Worm (Caenorhabditis elegans): ENCODE results near the gene Y113G7A.14.
A peak's percentile ranks its signal among the peaks of the same experiment; 100 is the strongest.

Gene Y113G7A.14

DNA sequence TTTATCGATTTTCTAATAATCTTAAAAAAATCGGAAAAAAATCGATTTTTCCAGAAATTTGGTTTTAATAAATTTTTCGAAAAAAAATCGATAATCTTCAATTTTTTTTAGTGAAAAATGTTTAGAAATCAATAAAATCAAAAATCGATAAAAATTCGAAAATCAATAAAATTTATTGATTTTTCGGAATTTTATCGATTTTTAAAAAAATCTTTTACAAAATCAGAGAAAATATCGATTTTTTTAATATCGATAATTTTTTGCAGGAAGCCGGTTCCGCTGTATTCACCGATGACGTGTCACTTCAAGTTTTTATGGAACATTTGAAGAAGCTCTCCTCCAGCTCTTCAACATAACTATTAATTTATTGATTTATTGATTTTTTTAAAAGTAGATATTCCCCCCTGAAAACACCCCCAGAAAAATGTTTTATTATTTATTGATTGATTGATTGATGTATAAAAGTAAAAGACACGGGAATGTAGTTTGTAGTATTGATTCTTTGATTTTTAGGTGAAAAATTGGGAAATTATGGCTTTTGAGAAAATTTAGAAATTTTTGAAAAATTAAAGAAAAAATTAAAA is 33.0 kb downstream of the Y113G7A.14 start:
- no peak for TF ChIP-seq mes-4 (tag; optimal IDR thresholded peaks at IDR 0.05)
- TF ChIP-seq lir-1 (GFP tag; conservative IDR thresholded peaks at IDR 0.05) = no peak

DNA sequence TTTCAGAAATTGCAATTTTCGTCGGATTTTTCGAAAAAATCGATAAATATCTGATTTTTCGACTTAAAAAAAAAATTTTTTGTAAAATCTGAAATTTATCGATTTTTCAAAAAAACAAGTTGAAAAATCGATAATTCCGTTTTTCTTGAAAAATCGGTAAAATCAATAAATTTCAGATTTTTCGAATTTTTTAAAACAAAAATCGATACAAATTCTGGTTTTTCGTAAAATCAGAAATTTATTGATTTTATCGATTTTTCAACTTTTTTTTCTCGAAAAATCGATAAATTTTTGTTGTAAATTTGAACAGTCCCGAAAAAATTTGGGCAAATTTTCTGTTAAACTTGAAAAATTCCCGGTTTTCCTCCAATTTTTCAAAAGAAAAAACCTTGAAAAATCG is 33.8 kb downstream of the Y113G7A.14 start:
- TF ChIP-seq ztf-26 (tag; optimal IDR thresholded peaks at IDR 0.05) (no peak), F49E8.2 (tag; optimal IDR thresholded peaks at IDR 0.05; ENCODE audit: insufficient read depth) (no peak), athp-1 (tag; optimal IDR thresholded peaks at IDR 0.05) (no peak), lsy-27 (tag; optimal IDR thresholded peaks at IDR 0.05; ENCODE audit: borderline replicate concordance, insufficient read depth) (no peak), attf-6 (GFP tag; IDR thresholded peaks at IDR 0.05) (no peak), ceh-27 (GFP tag; optimal IDR thresholded peaks at IDR 0.05) (no peak), Y95B8A.8 (GFP tag; IDR thresholded peaks at IDR 0.05) (no peak), ets-4 (GFP tag; optimal IDR thresholded peaks at IDR 0.05) (no peak), D2030.7 (GFP tag; IDR thresholded peaks at IDR 0.05) (no peak), egl-44 (GFP tag; IDR thresholded peaks at IDR 0.05) (no peak), nhr-120 (GFP tag; IDR thresholded peaks at IDR 0.05) (no peak), ccch-3 (GFP tag; optimal IDR thresholded peaks at IDR 0.05) (no peak), somi-1 (GFP tag; optimal IDR thresholded peaks at IDR 0.05) (no peak), let-526 (GFP tag; IDR thresholded peaks at IDR 0.05) (no peak)

DNA sequence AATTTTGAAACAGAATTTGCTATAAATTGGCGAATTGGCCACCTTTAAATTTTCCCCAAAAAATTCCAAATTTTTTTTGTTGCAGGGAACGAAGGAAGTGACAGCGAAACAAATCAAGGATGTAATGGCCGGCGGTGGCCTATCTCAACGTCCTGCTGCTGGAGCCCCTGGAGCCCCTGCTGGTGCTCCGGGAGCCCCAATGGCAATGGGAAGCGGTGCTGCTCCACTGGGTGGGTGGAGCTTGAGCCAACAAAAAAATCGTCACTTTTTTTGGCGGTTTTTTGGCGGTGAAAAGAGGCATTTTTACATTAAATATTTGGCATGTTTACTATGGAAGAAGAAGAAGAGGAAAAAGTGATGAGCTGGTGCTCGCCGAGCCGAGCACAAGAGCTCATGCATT is 41.1 kb downstream of the Y113G7A.14 start:
- TF ChIP-seq madf-3 (GFP tag; IDR thresholded peaks at IDR 0.05) (no peak), ccch-3 (GFP tag; optimal IDR thresholded peaks at IDR 0.05) (no peak), T07F8.4 (tag; optimal IDR thresholded peaks at IDR 0.05) (no peak), zfh-2 (GFP tag; conservative IDR thresholded peaks at IDR 0.05) (peak; percentile 77)

DNA sequence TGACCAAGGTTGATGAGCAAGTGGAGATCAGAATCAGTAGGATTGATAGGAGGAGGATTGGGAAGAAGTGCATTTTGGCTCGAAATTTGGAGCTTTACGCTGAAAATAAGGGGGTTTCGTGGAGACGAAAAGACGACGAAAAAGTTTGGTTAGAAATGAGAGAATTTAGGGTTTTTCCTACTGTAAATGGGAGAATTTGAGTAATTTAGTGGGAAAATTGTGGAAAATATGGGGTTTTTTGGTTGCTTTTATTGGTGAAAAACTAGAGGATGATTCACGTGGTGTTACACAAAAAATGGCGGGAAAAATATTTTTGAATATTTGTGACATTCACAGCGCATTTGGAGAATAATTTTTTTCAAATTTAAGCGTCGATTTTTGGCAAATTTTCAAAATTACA is 43.3 kb downstream of the Y113G7A.14 start, which contains the start of gene nlp-69:
Gene nlp-69 (minus strand): TSS at position 101 of the 400 bp plus-strand sequence.
- TF ChIP-seq snpc-3.4 (tag; optimal IDR thresholded peaks at IDR 0.05) = no peak
- TF ChIP-seq sptf-2 (GFP tag; optimal IDR thresholded peaks at IDR 0.05) = no peak
- TF ChIP-seq F49E8.2 (tag; optimal IDR thresholded peaks at IDR 0.05; ENCODE audit: insufficient read depth) = no peak
- TF ChIP-seq Y53F4B.3 (GFP tag; IDR thresholded peaks at IDR 0.05) = no peak
- no peak for TF ChIP-seq hlh-26 (GFP tag; conservative IDR thresholded peaks at IDR 0.05)
- no peak for TF ChIP-seq rec-8 (tag; optimal IDR thresholded peaks at IDR 0.05)
- TF ChIP-seq Y95B8A.8 (GFP tag; IDR thresholded peaks at IDR 0.05) = no peak
- no peak for TF ChIP-seq B0035.1 (tag; optimal IDR thresholded peaks at IDR 0.05)
- no peak for TF ChIP-seq cebp-2 (GFP tag; IDR thresholded peaks at IDR 0.05)
- no peak for TF ChIP-seq Y79H2A.3 (GFP tag; conservative IDR thresholded peaks at IDR 0.05)
- no peak for TF ChIP-seq madf-8 (GFP tag; conservative IDR thresholded peaks at IDR 0.05)
- TF ChIP-seq dpl-1 (GFP tag; optimal IDR thresholded peaks at IDR 0.05) = no peak
- no peak for TF ChIP-seq lin-26 (GFP tag; IDR thresholded peaks at IDR 0.05)
- TF ChIP-seq nhr-80 (tag; optimal IDR thresholded peaks at IDR 0.05) = no peak

DNA sequence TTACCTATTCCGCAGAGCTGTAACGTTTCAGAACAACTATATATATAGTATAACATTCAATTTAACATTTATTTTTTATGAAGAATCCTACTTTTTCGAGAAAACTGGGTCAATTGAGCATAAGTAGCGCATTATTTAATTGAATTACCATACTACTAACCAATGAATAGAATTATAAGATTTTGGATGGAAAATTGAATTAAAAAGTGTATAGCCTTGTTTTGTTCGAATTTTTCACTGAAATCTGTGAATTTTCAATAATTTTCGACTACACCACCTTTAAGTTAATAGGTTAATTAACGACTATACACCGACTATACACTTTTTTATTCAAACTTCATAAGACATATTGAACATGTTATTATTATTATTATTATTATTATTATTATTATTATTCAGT is 44.3 kb downstream of the Y113G7A.14 start:
- no peak for TF ChIP-seq B0019.2 (GFP tag; conservative IDR thresholded peaks at IDR 0.05)
- TF ChIP-seq ceh-58 (GFP tag; IDR thresholded peaks at IDR 0.05) = no peak
- no peak for TF ChIP-seq tbx-9 (tag; optimal IDR thresholded peaks at IDR 0.05; ENCODE audit: borderline replicate concordance)
- TF ChIP-seq Y53F4B.3 (GFP tag; IDR thresholded peaks at IDR 0.05) = no peak
- TF ChIP-seq lsy-27 (tag; optimal IDR thresholded peaks at IDR 0.05; ENCODE audit: borderline replicate concordance, insufficient read depth) = no peak
- TF ChIP-seq lin-40 (tag; optimal IDR thresholded peaks at IDR 0.05) = no peak
- no peak for TF ChIP-seq F55B11.4 (tag; optimal IDR thresholded peaks at IDR 0.05; ENCODE audit: borderline replicate concordance, insufficient read depth)
- no peak for TF ChIP-seq cebp-2 (GFP tag; IDR thresholded peaks at IDR 0.05)
- no peak for TF ChIP-seq K11D2.4 (GFP tag; IDR thresholded peaks at IDR 0.05)
- no peak for TF ChIP-seq ceh-91 (GFP tag; IDR thresholded peaks at IDR 0.05)
- no peak for TF ChIP-seq bed-1 (GFP tag; IDR thresholded peaks at IDR 0.05)
- TF ChIP-seq ztf-25 (GFP tag; IDR thresholded peaks at IDR 0.05) = no peak
- no peak for TF ChIP-seq xnd-1 (tag; optimal IDR thresholded peaks at IDR 0.05)
